Fruit fly (Drosophila melanogaster) whole organism, embryonic: ENCODE data around the gene CG9886.

Source experiments
- Bdp1 ChIP-seq: fragments of 200-800 bp; sonication (Bioruptor generic); optimal IDR thresholded peaks from 3 replicates; lab custom pipeline; 2016; ENCODE audit warnings: missing biosample characterization, missing genetic modification characterization
- CG10267 ChIP-seq: fragments of 200-800 bp; sonication (Bioruptor generic); optimal IDR thresholded peaks from 2 replicates; lab custom pipeline; 2018; ENCODE audit warnings: missing biosample characterization, mild to moderate bottlenecking, missing genetic modification characterization, moderate library complexity
- CG10543 ChIP-seq: fragments of 200-800 bp; sonication (Bioruptor generic); optimal IDR thresholded peaks from 3 replicates; lab custom pipeline; 2017; ENCODE audit warnings: missing biosample characterization, mild to moderate bottlenecking, missing genetic modification characterization, moderate library complexity
- CG12744 ChIP-seq: fragments of 200-800 bp; sonication (Bioruptor generic); optimal IDR thresholded peaks from 2 replicates; lab custom pipeline; 2016; ENCODE audit warnings: missing biosample characterization, missing genetic modification characterization
- CG13424 ChIP-seq: fragments of 200-800 bp; sonication (Bioruptor generic); optimal IDR thresholded peaks from 2 replicates; lab custom pipeline; 2019; ENCODE audit warnings: missing biosample characterization, mild to moderate bottlenecking, missing genetic modification characterization, moderate library complexity
- CG14014 ChIP-seq: fragments of 200-800 bp; sonication (Bioruptor generic); IDR thresholded peaks from 2 replicates; pipeline ENCODE4 v1.3.6; 2022; ENCODE audit warnings: missing biosample characterization, missing genetic modification characterization
- CG16813 ChIP-seq: fragments of 200-800 bp; sonication (Bioruptor generic); IDR thresholded peaks from 3 replicates; pipeline ENCODE4 v1.3.6; 2022; ENCODE audit warnings: missing biosample characterization, missing genetic modification characterization; ENCODE audit not compliant: partially characterized antibody
- CG16815 ChIP-seq: fragments of 200-800 bp; sonication (Bioruptor generic); optimal IDR thresholded peaks from 3 replicates; lab custom pipeline; 2017; ENCODE audit warnings: missing biosample characterization, mild to moderate bottlenecking, missing genetic modification characterization
- CG17912 ChIP-seq: fragments of 200-800 bp; sonication (Bioruptor generic); optimal IDR thresholded peaks from 2 replicates; lab custom pipeline; 2018; ENCODE audit warnings: missing biosample characterization, mild to moderate bottlenecking, missing genetic modification characterization
- CG32532 ChIP-seq: fragments of 200-800 bp; sonication (Bioruptor generic); IDR thresholded peaks from 2 replicates; pipeline ENCODE4 v1.3.6; 2022; ENCODE audit warnings: missing biosample characterization, missing genetic modification characterization
- CG33213 ChIP-seq: fragments of 200-800 bp; sonication (Bioruptor generic); optimal IDR thresholded peaks from 3 replicates; lab custom pipeline; 2016; ENCODE audit warnings: missing biosample characterization, missing genetic modification characterization
- CG34422 ChIP-seq: fragments of 200-800 bp; sonication (Bioruptor generic); IDR thresholded peaks from 3 replicates; pipeline ENCODE4 v1.3.6; 2022; ENCODE audit warnings: missing biosample characterization, missing genetic modification characterization
- CG6791 ChIP-seq: fragments of 200-800 bp; sonication (Bioruptor generic); IDR thresholded peaks from 3 replicates; pipeline ENCODE4 v1.3.6; 2022; ENCODE audit warnings: missing biosample characterization, missing genetic modification characterization; ENCODE audit not compliant: partially characterized antibody
- CG7963 ChIP-seq: fragments of 200-800 bp; sonication (Bioruptor generic); IDR thresholded peaks from 3 replicates; pipeline ENCODE4 v1.3.6; 2022; ENCODE audit warnings: missing biosample characterization, missing genetic modification characterization; ENCODE audit not compliant: partially characterized antibody
- CG9727 ChIP-seq: fragments of 200-800 bp; sonication (Bioruptor generic); optimal IDR thresholded peaks from 3 replicates; lab custom pipeline; 2017; ENCODE audit warnings: missing biosample characterization, mild to moderate bottlenecking, missing genetic modification characterization
- Fer3 ChIP-seq: fragments of 200-800 bp; sonication (Bioruptor generic); optimal IDR thresholded peaks from 2 replicates; lab custom pipeline; 2018; ENCODE audit warnings: missing biosample characterization, mild to moderate bottlenecking, missing genetic modification characterization, moderate library complexity
- HLH4C ChIP-seq: fragments of 200-800 bp; sonication (Bioruptor generic); IDR thresholded peaks from 3 replicates; pipeline ENCODE4 v1.3.6; 2022; ENCODE audit warnings: missing biosample characterization, missing genetic modification characterization; ENCODE audit not compliant: partially characterized antibody
- HmgD ChIP-seq: fragments of 200-800 bp; sonication (Bioruptor generic); optimal IDR thresholded peaks from 3 replicates; lab custom pipeline; 2016; ENCODE audit warnings: missing biosample characterization, missing genetic modification characterization
- Jarid2 ChIP-seq: fragments of 200-800 bp; sonication (Bioruptor generic); optimal IDR thresholded peaks from 3 replicates; lab custom pipeline; 2017; ENCODE audit warnings: mild to moderate bottlenecking, missing biosample characterization, missing genetic modification reagents, missing genetic modification characterization
- Med ChIP-seq: fragments of 200-800 bp; sonication (Bioruptor generic); peaks from one replicate; lab custom pipeline; 2016; ENCODE audit warnings: missing biosample characterization, missing genetic modification characterization, mild to moderate bottlenecking, inconsistent platforms, moderate library complexity
- NFAT ChIP-seq: fragments of 200-800 bp; sonication (Bioruptor generic); IDR thresholded peaks from 2 replicates; pipeline ENCODE4 v1.3.6; 2022; ENCODE audit warnings: missing biosample characterization, missing genetic modification characterization
- Trl ChIP-seq, 3 experiments: fragments of >200 bp in 2 of 3; fragments of 200-800 bp in 1 of 3; sonication (Bioruptor generic) in 1 of 3; optimal IDR thresholded peaks; 2 replicates in 1 of 3; 3 replicates in 2 of 3; lab custom pipeline; 2016 to 2017; ENCODE audit warnings: missing biosample characterization in 1 of 3, missing genetic modification characterization in 1 of 3
- Vsx1 ChIP-seq: fragments of 200-800 bp; sonication (Bioruptor generic); optimal IDR thresholded peaks from 2 replicates; lab custom pipeline; 2017; ENCODE audit warnings: missing biosample characterization, mild to moderate bottlenecking, missing genetic modification characterization, missing genetic modification reagents
- amos ChIP-seq: fragments of 200-800 bp; sonication (Bioruptor generic); IDR thresholded peaks from 2 replicates; pipeline ENCODE4 v1.3.6; 2022; ENCODE audit warnings: missing biosample characterization, missing genetic modification characterization; ENCODE audit not compliant: partially characterized antibody
- bbx ChIP-seq: fragments of 200-800 bp; sonication (Bioruptor generic); IDR thresholded peaks from 2 replicates; pipeline ENCODE4 v1.3.6; 2022; ENCODE audit warnings: missing biosample characterization, missing genetic modification characterization; ENCODE audit not compliant: partially characterized antibody
- corto ChIP-seq: fragments of 200-800 bp; sonication (Bioruptor generic); optimal IDR thresholded peaks from 2 replicates; lab custom pipeline; 2016; ENCODE audit warnings: missing biosample characterization, mild to moderate bottlenecking, missing genetic modification characterization, moderate library complexity
- croc ChIP-seq: fragments of 200-800 bp; sonication (Bioruptor generic); conservative IDR thresholded peaks from 3 replicates; pipeline ENCODE4 v1.3.6; 2022; ENCODE audit warnings: missing biosample characterization, missing genetic modification characterization
- dan ChIP-seq: fragments of 200-800 bp; sonication (Bioruptor generic); IDR thresholded peaks from 2 replicates; pipeline ENCODE4 v1.3.6; 2022; ENCODE audit warnings: missing biosample characterization, missing genetic modification characterization
- disco-r ChIP-seq: fragments of 200-800 bp; sonication (Bioruptor generic); optimal IDR thresholded peaks from 2 replicates; lab custom pipeline; 2016; ENCODE audit warnings: missing biosample characterization, missing genetic modification characterization
- dmrt11E ChIP-seq: fragments of 200-800 bp; sonication (Bioruptor generic); optimal IDR thresholded peaks from 3 replicates; lab custom pipeline; 2018; ENCODE audit warnings: missing biosample characterization, mild to moderate bottlenecking, missing genetic modification characterization, moderate library complexity
- dysf ChIP-seq: fragments of 200-800 bp; sonication (Bioruptor generic); IDR thresholded peaks from 3 replicates; pipeline ENCODE4 v1.3.6; 2022; ENCODE audit warnings: missing biosample characterization, missing genetic modification characterization
- ems ChIP-seq: fragments of 200-800 bp; sonication (Bioruptor generic); optimal IDR thresholded peaks from 3 replicates; lab custom pipeline; 2016; ENCODE audit warnings: missing biosample characterization, missing genetic modification characterization
- fd64A ChIP-seq: fragments of 200-800 bp; sonication (Bioruptor generic); optimal IDR thresholded peaks from 3 replicates; lab custom pipeline; 2018; ENCODE audit warnings: missing biosample characterization, mild to moderate bottlenecking, missing genetic modification characterization
- gcm2 ChIP-seq: fragments of 200-800 bp; sonication (Bioruptor generic); optimal IDR thresholded peaks from 2 replicates; lab custom pipeline; 2016; ENCODE audit warnings: missing biosample characterization, missing genetic modification characterization
- gem ChIP-seq: fragments of 200-800 bp; sonication (Bioruptor generic); optimal IDR thresholded peaks from 2 replicates; lab custom pipeline; 2019; ENCODE audit warnings: missing biosample characterization, mild to moderate bottlenecking, missing genetic modification characterization, moderate library complexity
- gfzf ChIP-seq: fragments of 200-800 bp; sonication (Bioruptor generic); optimal IDR thresholded peaks from 2 replicates; lab custom pipeline; 2016; ENCODE audit warnings: missing biosample characterization, mild to moderate bottlenecking, missing genetic modification characterization, moderate library complexity
- ken ChIP-seq: fragments of 200-800 bp; sonication (Bioruptor generic); IDR thresholded peaks from 3 replicates; pipeline ENCODE4 v1.3.6; 2022; ENCODE audit warnings: missing biosample characterization, missing genetic modification characterization
- knrl ChIP-seq: fragments of 200-800 bp; sonication (Bioruptor generic); IDR thresholded peaks from 3 replicates; pipeline ENCODE4 v1.3.6; 2022; ENCODE audit warnings: missing biosample characterization, missing genetic modification characterization; ENCODE audit not compliant: partially characterized antibody
- nom ChIP-seq: fragments of 200-800 bp; sonication (Bioruptor generic); optimal IDR thresholded peaks from 2 replicates; lab custom pipeline; 2017; ENCODE audit warnings: missing biosample characterization, missing genetic modification characterization, mild to moderate bottlenecking, moderate library complexity, missing genetic modification reagents
- otp ChIP-seq: fragments of 200-800 bp; sonication (Bioruptor generic); IDR thresholded peaks from 3 replicates; pipeline ENCODE4, ENCODE4 v1.3.6; 2022; ENCODE audit warnings: missing biosample characterization, missing genetic modification characterization
- pros ChIP-seq: fragments of 200-800 bp; sonication (Bioruptor generic); optimal IDR thresholded peaks from 3 replicates; lab custom pipeline; 2019; ENCODE audit warnings: missing biosample characterization, mild to moderate bottlenecking, missing genetic modification characterization, moderate library complexity
- pum ChIP-seq: fragments of 200-800 bp; sonication (Bioruptor generic); optimal IDR thresholded peaks from 2 replicates; lab custom pipeline; 2016; ENCODE audit warnings: missing biosample characterization, missing genetic modification characterization
- scrt ChIP-seq: fragments of 200-800 bp; sonication (Bioruptor generic); optimal IDR thresholded peaks from 2 replicates; lab custom pipeline; 2018; ENCODE audit warnings: missing biosample characterization, mild to moderate bottlenecking, missing genetic modification characterization, moderate library complexity
- vnd ChIP-seq: fragments of 200-800 bp; sonication (Bioruptor generic); IDR thresholded peaks from 3 replicates; pipeline ENCODE4 v1.3.6; 2022; ENCODE audit warnings: missing biosample characterization, missing genetic modification characterization; ENCODE audit not compliant: partially characterized antibody
- zen2 ChIP-seq: fragments of 200-800 bp; sonication (Bioruptor generic); IDR thresholded peaks from 3 replicates; pipeline ENCODE4 v1.3.6; 2022; ENCODE audit warnings: missing biosample characterization, missing genetic modification characterization; ENCODE audit not compliant: partially characterized antibody

CG9886 gene

DNA sequence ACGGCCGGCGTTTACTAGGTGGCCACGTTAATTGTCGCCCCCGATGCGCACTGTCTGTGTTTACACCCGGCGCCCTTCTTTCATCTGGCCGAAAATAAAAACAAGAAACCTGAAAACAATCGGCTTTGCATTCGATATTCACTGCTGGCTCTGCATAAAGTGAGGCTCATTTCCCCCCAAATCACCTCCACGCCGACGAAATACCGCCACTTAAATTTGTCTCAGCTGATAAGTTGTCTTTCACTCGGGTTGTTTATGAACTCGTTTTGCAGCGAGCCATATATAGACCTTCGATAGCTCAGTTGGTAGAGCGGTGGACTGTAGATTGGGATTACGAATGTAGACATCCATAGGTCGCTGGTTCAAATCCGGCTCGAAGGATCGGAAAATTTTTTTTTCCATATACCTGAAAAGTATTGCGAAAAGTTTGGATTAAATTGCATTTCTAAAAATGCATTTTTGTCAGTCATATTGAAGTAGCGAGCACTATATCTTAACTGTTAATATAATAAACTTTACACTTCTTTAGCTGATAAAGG is 41.7 kb downstream of the CG9886 start (continued):
- no peak for TF ChIP-seq fd64A
- TF ChIP-seq bbx (GFP tag; lab: Robert Waterston, UW), result no peak; the same call in 1 of the 2 replicates
- no peak for TF ChIP-seq CG17912
- TF ChIP-seq CG7963, result 0 out of 3 replicates have a peak, but pooled peaks have one; percentile 45
- no peak for TF ChIP-seq CG12744 (GFP tag; lab: Kevin White, UChicago)
- no peak for TF ChIP-seq Vsx1 (GFP tag; lab: Kevin White, UChicago)
- no peak for TF ChIP-seq disco-r (GFP tag; lab: Kevin White, UChicago)
- 0 out of 3 replicates have a peak, but pooled peaks have one; percentile 24 for TF ChIP-seq knrl (GFP tag; lab: Robert Waterston, UW)
- no peak for TF ChIP-seq gcm2 (GFP tag; lab: Kevin White, UChicago)
- no peak for TF ChIP-seq gem (tag; lab: Kevin White, UChicago)
- TF ChIP-seq dmrt11E (tag; lab: Kevin White, UChicago), result no peak
- TF ChIP-seq amos (GFP tag; lab: Robert Waterston, UW), result peak; percentile 73; the same call in 1 of the 2 replicates
- TF ChIP-seq nom (GFP tag; lab: Kevin White, UChicago), result no peak
- no peak for TF ChIP-seq Jarid2
- no peak for TF ChIP-seq CG10543 (GFP tag; lab: Kevin White, UChicago)
- TF ChIP-seq CG13424, result no peak
- TF ChIP-seq CG16813, result peak; percentile 61
- 0 out of 3 replicates have a peak, but pooled peaks have one; percentile 30 for TF ChIP-seq zen2 (GFP tag; lab: Robert Waterston, UW)
- TF ChIP-seq CG9727 (GFP tag; lab: Kevin White, UChicago), result no peak
- TF ChIP-seq Bdp1 (GFP tag; lab: Kevin White, UChicago), result peak; percentile 96
- peak; percentile 38 for TF ChIP-seq Med (GFP tag; lab: Kevin White, UChicago)
- no peak for TF ChIP-seq Fer3
- peak; percentile 15; the same call in 1 of the 3 replicates for TF ChIP-seq HLH4C (GFP tag; lab: Robert Waterston, UW)
- TF ChIP-seq CG6791 (GFP tag; lab: Robert Waterston, UW), result peak; percentile 74
- TF ChIP-seq, all 482 proteins: peak for 15

DNA sequence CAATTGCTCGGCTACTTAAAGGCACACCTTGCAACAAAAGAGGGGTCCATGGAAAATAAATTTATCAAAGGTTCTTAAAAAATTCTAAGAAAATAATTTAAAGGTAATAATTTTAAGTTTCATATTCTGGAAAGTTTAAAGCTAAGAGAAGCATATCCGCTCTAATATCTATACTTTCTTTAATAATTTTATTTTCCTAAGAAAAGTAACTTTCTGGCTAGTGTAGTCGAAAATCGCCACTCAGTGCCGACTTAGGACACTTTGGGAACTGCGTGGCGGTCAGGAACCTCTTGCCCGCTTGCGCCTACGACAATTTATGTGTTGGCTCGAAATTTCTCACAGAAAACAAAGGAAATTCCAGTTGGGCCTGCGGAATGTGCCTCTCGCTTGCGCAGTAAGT is 45.7 kb downstream of the CG9886 start:
- TF ChIP-seq dan (GFP tag; lab: Robert Waterston, UW) (no peak), corto (GFP tag; lab: Kevin White, UChicago) (no peak), HmgD (GFP tag; lab: Kevin White, UChicago) (no peak), dysf (GFP tag; lab: Robert Waterston, UW) (no peak), CG16815 (GFP tag; lab: Kevin White, UChicago) (no peak), CG14014 (no peak), NFAT (GFP tag; lab: Robert Waterston, UW) (no peak), ems (GFP tag; lab: Kevin White, UChicago) (no peak), CG32532 (GFP tag; lab: Robert Waterston, UW) (no peak)

DNA sequence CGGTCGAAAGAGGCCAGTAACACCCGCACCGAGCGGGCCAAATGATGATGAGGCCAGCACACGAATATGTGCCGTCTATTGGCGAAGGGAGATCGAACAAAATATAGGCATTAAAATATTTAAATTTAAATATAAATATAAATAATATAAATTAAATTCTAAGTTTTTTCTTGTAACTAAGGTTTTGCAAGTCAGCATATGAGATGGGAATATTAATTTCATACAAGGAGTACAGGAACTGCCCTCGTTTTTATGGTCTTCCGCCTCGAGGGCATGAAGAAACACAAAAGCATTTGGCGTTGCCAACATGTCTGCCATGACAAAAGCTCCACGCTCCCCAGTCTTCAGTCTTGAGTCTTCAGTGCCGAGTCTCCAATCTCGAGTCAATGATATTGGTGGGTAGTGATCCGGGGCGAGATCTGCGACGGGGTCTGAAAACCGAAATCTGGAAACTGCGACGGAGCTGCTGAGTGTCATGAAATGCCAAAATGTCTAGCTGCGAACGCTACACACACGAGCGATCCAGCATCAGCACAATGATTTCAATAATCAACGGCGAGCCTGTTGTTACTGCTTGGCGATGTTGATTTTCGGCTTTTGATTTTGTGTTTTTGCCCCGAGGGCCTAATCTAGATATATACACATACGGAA is 47.2 kb downstream of the CG9886 start:
- no peak for TF ChIP-seq pros (GFP tag; lab: Kevin White, UChicago)
- TF ChIP-seq otp (GFP tag; lab: Robert Waterston, UW), result peak; percentile 26; the same call in 1 of the 3 replicates
- no peak for TF ChIP-seq vnd
- 0 out of 3 replicates have a peak, but pooled peaks have one; percentile 12 for TF ChIP-seq ken (GFP tag; lab: Robert Waterston, UW)
- TF ChIP-seq scrt (GFP tag; lab: Kevin White, UChicago), result peak; percentile 2
- TF ChIP-seq pum (GFP tag; lab: Kevin White, UChicago), result no peak
- TF ChIP-seq CG33213 (GFP tag; lab: Kevin White, UChicago), result no peak
- no peak for TF ChIP-seq gfzf (GFP tag; lab: Kevin White, UChicago)
- TF ChIP-seq Trl (optimal IDR thresholded peaks at IDR 0.05; lab: Kevin White, UChicago), result no peak
- no peak for TF ChIP-seq Trl (GFP tag; optimal IDR thresholded peaks at IDR 0.05; lab: Kevin White, UChicago)
- no peak for TF ChIP-seq croc (GFP tag; lab: Robert Waterston, UW)
- TF ChIP-seq CG13424, result peak; percentile 15
- TF ChIP-seq CG34422 (GFP tag; lab: Robert Waterston, UW), result no peak
- no peak for TF ChIP-seq CG10267
- TF ChIP-seq HmgD (GFP tag; lab: Kevin White, UChicago), result no peak
